Worm (Caenorhabditis elegans) whole organism, early embryonic: ENCODE measurements around the gene R10E8.1.
"Not testable (repeated sequence)": the region's sequence is repeated elsewhere in the genome, so short reads cannot be mapped to it uniquely, and the experiment has no call there.

Experiments
- B0310.2 ChIP-seq: sonication (generic microtip); optimal IDR thresholded peaks from 2 replicates; lab custom pipeline; 2016; ENCODE audit warnings: mild to moderate bottlenecking, missing genetic modification characterization, missing compliant biosample characterization
- F13C5.2 ChIP-seq: sonication (generic microtip); optimal IDR thresholded peaks from 2 replicates; lab custom pipeline; 2017; ENCODE audit warnings: mild to moderate bottlenecking, missing genetic modification characterization, inconsistent platforms, missing compliant biosample characterization
- aly-1 ChIP-seq: sonication (generic microtip); optimal IDR thresholded peaks from 2 replicates; lab custom pipeline; 2016; ENCODE audit warnings: missing genetic modification characterization, missing compliant biosample characterization
- ama-1 ChIP-seq: fragments of 150-350 bp; optimal IDR thresholded peaks from 2 replicates; lab custom pipeline; 2014
- ceh-13 ChIP-seq: fragments of 200-800 bp; sonication (Bioruptor generic); optimal IDR thresholded peaks from 2 replicates; lab custom pipeline; 2018; ENCODE audit warnings: mild to moderate bottlenecking, missing genetic modification characterization, missing compliant biosample characterization
- ceh-36 ChIP-seq: sonication (generic microtip); optimal IDR thresholded peaks from 2 replicates; lab custom pipeline; 2016; ENCODE audit warnings: missing genetic modification characterization, inconsistent platforms, missing compliant biosample characterization
- ets-7 ChIP-seq: sonication (generic microtip); optimal IDR thresholded peaks from 2 replicates; lab custom pipeline; 2016; ENCODE audit warnings: missing genotype, missing genetic modification characterization, missing compliant biosample characterization
- flt-1 ChIP-seq: fragments of 200-800 bp; sonication (Bioruptor generic); IDR thresholded peaks from 2 replicates; pipeline ENCODE4 v1.3.6; 2022; ENCODE audit warnings: missing genetic modification characterization, missing compliant biosample characterization
- hmbx-1 ChIP-seq: sonication (generic microtip); optimal IDR thresholded peaks from 2 replicates; lab custom pipeline; 2016; ENCODE audit warnings: mild to moderate bottlenecking, missing genetic modification characterization, missing compliant biosample characterization
- hmg-4 ChIP-seq: fragments of 200-800 bp; sonication (Bioruptor generic); optimal IDR thresholded peaks from 2 replicates; lab custom pipeline; 2018; ENCODE audit warnings: mild to moderate bottlenecking, missing genetic modification characterization, missing compliant biosample characterization
- hnd-1 ChIP-seq: sonication (generic microtip); optimal IDR thresholded peaks from 2 replicates; lab custom pipeline; 2016; ENCODE audit warnings: missing genetic modification characterization, missing compliant biosample characterization
- pes-1 ChIP-seq: fragments of 200-800 bp; sonication (Bioruptor generic); IDR thresholded peaks from 2 replicates; pipeline ENCODE4 v1.3.6; 2022; ENCODE audit warnings: missing genetic modification reagents, missing genetic modification characterization, missing compliant biosample characterization
- scrt-1 ChIP-seq: fragments of 200-800 bp; sonication (Bioruptor generic); IDR thresholded peaks from 2 replicates; pipeline ENCODE4 v1.3.6; 2022; ENCODE audit warnings: missing genetic modification characterization, missing compliant biosample characterization
- sea-1 ChIP-seq: fragments of 200-800 bp; sonication (Bioruptor generic); conservative IDR thresholded peaks from 2 replicates; pipeline ENCODE4 v1.3.6; 2022; ENCODE audit warnings: missing genetic modification characterization, missing compliant biosample characterization
- tbx-11 ChIP-seq: fragments of 200-800 bp; sonication (Bioruptor generic); IDR thresholded peaks from 2 replicates; pipeline ENCODE4 v1.3.6; 2022; ENCODE audit warnings: missing genetic modification characterization, missing compliant biosample characterization
- tbx-37 ChIP-seq: fragments of 200-800 bp; sonication (Bioruptor generic); conservative IDR thresholded peaks from 2 replicates; pipeline ENCODE4 v1.3.6; 2022; ENCODE audit warnings: missing genetic modification reagents, missing genetic modification characterization, missing compliant biosample characterization
- tra-4 ChIP-seq: sonication (generic microtip); optimal IDR thresholded peaks from 2 replicates; lab custom pipeline; 2017; ENCODE audit warnings: missing genetic modification characterization, missing compliant biosample characterization

R10E8.1 gene

ce11 chrV:18246077-18246476, 6.1 kb downstream of the R10E8.1 start:
- TF ChIP-seq sea-1 (no peak), hmg-4 (GFP tag; lab: Kevin White, UChicago) (no peak), ceh-13 (GFP tag; lab: Kevin White, UChicago) (no peak), tbx-37 (no peak)

- TF ChIP-seq B0310.2 (tag; lab: Kevin White, UChicago) (no peak), hmbx-1 (tag; lab: Kevin White, UChicago) (no peak), tra-4 (tag; lab: Kevin White, UChicago) (no peak), ceh-13 (GFP tag; lab: Kevin White, UChicago) (no peak), tbx-37 (no peak), tbx-11 (no peak), aly-1 (tag; lab: Kevin White, UChicago) (no peak), flt-1 (no peak), ets-7 (no peak)
These were observed 7.8 kb downstream of the R10E8.1 start for ce11 chrV:18244408-18244807.

- TF ChIP-seq ets-7, result no peak
- no peak for TF ChIP-seq sea-1
- TF ChIP-seq aly-1 (tag; lab: Kevin White, UChicago), result no peak
- no peak for TF ChIP-seq hnd-1 (tag; lab: Kevin White, UChicago)
- TF ChIP-seq tra-4 (tag; lab: Kevin White, UChicago), result no peak
- no peak for TF ChIP-seq tbx-11
- no peak for TF ChIP-seq F13C5.2 (tag; lab: Kevin White, UChicago)
- no peak for TF ChIP-seq pes-1 (GFP tag; lab: Robert Waterston, UW)
- TF ChIP-seq B0310.2 (tag; lab: Kevin White, UChicago), result no peak
- TF ChIP-seq flt-1, result no peak
- TF ChIP-seq ceh-36 (tag; lab: Kevin White, UChicago), result no peak
- no peak for TF ChIP-seq hmbx-1 (tag; lab: Kevin White, UChicago)
- no peak for TF ChIP-seq tbx-37
These were observed 9.0 kb downstream of the R10E8.1 start for ce11 chrV:18243227-18243626.

- TF ChIP-seq scrt-1 (GFP tag; lab: Robert Waterston, UW), result no peak
- TF ChIP-seq B0310.2 (tag; lab: Kevin White, UChicago), result no peak
- no peak for TF ChIP-seq sea-1
- no peak for TF ChIP-seq tbx-11
- TF ChIP-seq ceh-36 (tag; lab: Kevin White, UChicago), result no peak
- TF ChIP-seq hnd-1 (tag; lab: Kevin White, UChicago), result no peak
- no peak for TF ChIP-seq ets-7
- TF ChIP-seq pes-1 (GFP tag; lab: Robert Waterston, UW), result no peak
- no peak for TF ChIP-seq hmg-4 (GFP tag; lab: Kevin White, UChicago)
- no peak for TF ChIP-seq ceh-13 (GFP tag; lab: Kevin White, UChicago)
- TF ChIP-seq F13C5.2 (tag; lab: Kevin White, UChicago), result no peak
- no peak for TF ChIP-seq flt-1
- no peak for TF ChIP-seq aly-1 (tag; lab: Kevin White, UChicago)
- no peak for TF ChIP-seq ama-1
- no peak for TF ChIP-seq tbx-37
- TF ChIP-seq hmbx-1 (tag; lab: Kevin White, UChicago), result no peak
- no peak for TF ChIP-seq tra-4 (tag; lab: Kevin White, UChicago)
These were observed 10.9 kb downstream of the R10E8.1 start, which contains the start of gene R10E8.8 for ce11 chrV:18241328-18241727. Gene R10E8.8, minus strand, starts transcription at chrV:18241670.

ce11 chrV:18236714-18237288, 15.4 kb downstream of the R10E8.1 start, which contains the start of gene R10E8.3:
Gene R10E8.3, minus strand, starts transcription at chrV:18236764.
- TF ChIP-seq ets-7, result no peak
- no peak for TF ChIP-seq hnd-1 (tag; lab: Kevin White, UChicago)
- no peak for TF ChIP-seq ama-1
- TF ChIP-seq tra-4 (tag; lab: Kevin White, UChicago), result no peak
- TF ChIP-seq tbx-11, result no peak

DNA sequence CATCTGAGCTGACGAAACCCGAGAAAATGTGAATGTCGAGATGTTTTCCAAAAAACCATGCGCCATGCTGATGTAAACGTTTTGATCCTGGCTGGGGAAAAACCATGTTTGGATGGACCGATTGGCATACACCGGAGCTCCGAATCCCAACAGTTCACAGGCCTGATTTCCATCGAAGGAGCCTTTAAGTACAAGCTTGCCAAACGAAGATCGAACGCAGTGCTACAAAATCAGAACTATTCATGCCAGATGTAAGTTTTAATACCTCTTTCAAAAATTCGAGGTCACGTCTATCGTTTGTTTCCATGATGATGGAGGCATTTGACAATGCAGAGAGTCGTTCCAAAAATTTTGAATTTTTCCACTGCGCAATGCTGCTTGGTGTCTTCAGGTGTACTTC, 16.4 kb downstream of the R10E8.1 start:
- TF ChIP-seq ceh-36 (tag; lab: Kevin White, UChicago) (no peak), hmg-4 (GFP tag; lab: Kevin White, UChicago) (no peak), ceh-13 (GFP tag; lab: Kevin White, UChicago) (no peak), tbx-11 (no peak), flt-1 (no peak), scrt-1 (GFP tag; lab: Robert Waterston, UW) (no peak), sea-1 (no peak), hmbx-1 (tag; lab: Kevin White, UChicago) (no peak), ama-1 (no peak), F13C5.2 (tag; lab: Kevin White, UChicago) (no peak), pes-1 (GFP tag; lab: Robert Waterston, UW) (no peak), tra-4 (tag; lab: Kevin White, UChicago) (no peak), B0310.2 (tag; lab: Kevin White, UChicago) (no peak), aly-1 (tag; lab: Kevin White, UChicago) (no peak), ets-7 (no peak)

DNA sequence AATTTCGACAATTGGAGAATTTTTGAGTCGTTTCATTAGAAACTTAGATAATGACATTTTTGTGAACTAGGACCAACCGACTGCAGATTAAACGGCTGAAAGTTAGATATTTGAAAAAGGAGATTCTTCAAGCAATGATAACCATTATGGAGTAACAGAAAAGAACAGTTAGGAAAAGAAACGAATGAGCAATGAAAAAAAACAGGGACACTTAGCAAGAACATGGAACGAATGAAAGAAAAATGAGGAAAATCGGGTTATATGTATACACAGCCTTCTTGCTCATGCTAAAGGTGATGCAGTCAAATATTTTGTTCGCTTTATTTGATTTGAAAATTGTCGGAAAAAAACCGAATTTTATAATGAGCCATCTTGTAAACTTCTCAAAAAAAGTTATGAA, 27.9 kb downstream of the R10E8.1 start, which contains the start of gene F16H6.10:
Gene F16H6.10, minus strand, starts transcription at position 101 of the 400 bp plus-strand sequence.
- no peak for TF ChIP-seq ets-7
- TF ChIP-seq B0310.2 (tag; lab: Kevin White, UChicago), result no peak
- no peak for TF ChIP-seq flt-1
- TF ChIP-seq F13C5.2 (tag; lab: Kevin White, UChicago), result no peak
- TF ChIP-seq aly-1 (tag; lab: Kevin White, UChicago), result no peak
- TF ChIP-seq tbx-11, result no peak
- no peak for TF ChIP-seq sea-1
- no peak for TF ChIP-seq hmg-4 (GFP tag; lab: Kevin White, UChicago)
- no peak for TF ChIP-seq ama-1
- no peak for TF ChIP-seq hnd-1 (tag; lab: Kevin White, UChicago)

DNA sequence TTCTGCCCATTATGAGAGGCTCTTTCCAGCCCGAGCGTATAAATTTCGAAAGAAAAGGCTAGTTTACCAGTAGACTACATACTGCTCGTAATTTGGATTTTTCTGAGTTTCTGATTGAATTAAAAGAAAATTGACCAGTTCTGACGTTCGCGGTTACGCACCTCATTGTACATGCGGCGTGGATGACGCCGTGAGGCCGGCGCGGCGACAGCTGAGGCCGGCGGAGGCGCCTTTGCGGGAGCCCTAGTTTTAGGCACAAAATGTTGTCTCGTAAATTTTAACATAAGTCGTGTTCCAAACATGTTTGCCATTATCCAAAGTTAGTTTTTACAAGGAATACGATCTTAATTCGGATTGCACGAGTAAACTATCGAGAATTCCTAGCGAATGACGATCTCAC, 35.4 kb downstream of the R10E8.1 start, which contains the start of gene F16H6.9:
Gene F16H6.9, plus strand, starts transcription at position 301 of the 400 bp plus-strand sequence.
- TF ChIP-seq ceh-36 (tag; lab: Kevin White, UChicago); tra-4 (tag; lab: Kevin White, UChicago); tbx-11: not testable (repeated sequence)
